Worm (Caenorhabditis elegans) whole organism, young adult: ENCODE measurements around the gene glb-17.

Experiments used
- F22D6.2 ChIP-seq: sonication (generic microtip); optimal IDR thresholded peaks from 2 replicates; lab custom pipeline; 2016; ENCODE audit warnings: mild to moderate bottlenecking, missing genetic modification characterization, missing compliant biosample characterization
- F37B4.10 ChIP-seq: fragments of 200-800 bp; sonication (Bioruptor generic); IDR thresholded peaks from 2 replicates; pipeline ENCODE4 v1.3.6; 2022; ENCODE audit warnings: missing genetic modification characterization, missing compliant biosample characterization
- F49E8.2 ChIP-seq: sonication (generic microtip); optimal IDR thresholded peaks from 3 replicates; lab custom pipeline; 2017; ENCODE audit warnings: missing genetic modification characterization, mild to moderate bottlenecking, missing compliant biosample characterization, antibody characterized with exemption, moderate library complexity; ENCODE audit not compliant: insufficient read depth
- K12H6.12 ChIP-seq: fragments of 200-800 bp; sonication (Bioruptor generic); optimal IDR thresholded peaks from 2 replicates; lab custom pipeline; 2018; ENCODE audit warnings: mild to moderate bottlenecking, missing genetic modification characterization, missing compliant biosample characterization
- T07F8.4 ChIP-seq: sonication (generic microtip); optimal IDR thresholded peaks from 2 replicates; lab custom pipeline; 2016; ENCODE audit warnings: mild to moderate bottlenecking, missing genetic modification characterization, moderate library complexity, missing compliant biosample characterization
- T26A5.8 ChIP-seq: sonication (generic microtip); optimal IDR thresholded peaks from 2 replicates; lab custom pipeline; 2016; ENCODE audit warnings: missing genetic modification characterization, missing compliant biosample characterization
- Y53G8AR.9 ChIP-seq: fragments of 200-800 bp; sonication (Bioruptor generic); conservative IDR thresholded peaks from 2 replicates; pipeline ENCODE4 v1.3.6; 2022; ENCODE audit warnings: missing genetic modification reagents, missing genetic modification characterization, missing compliant biosample characterization
- Y95B8A.8 ChIP-seq: fragments of 200-800 bp; sonication (Bioruptor generic); IDR thresholded peaks from 2 replicates; pipeline ENCODE4 v1.3.6; 2022; ENCODE audit warnings: missing genetic modification reagents, missing genetic modification characterization, missing compliant biosample characterization
- attf-6 ChIP-seq: fragments of 200-800 bp; sonication (Bioruptor generic); IDR thresholded peaks from 2 replicates; pipeline ENCODE4 v1.3.6; 2022; ENCODE audit warnings: missing genetic modification reagents, missing genetic modification characterization, missing compliant biosample characterization
- bed-1 ChIP-seq: fragments of 200-800 bp; sonication (Bioruptor generic); IDR thresholded peaks from 2 replicates; pipeline ENCODE4 v1.3.6; 2022; ENCODE audit warnings: missing genetic modification reagents, missing genetic modification characterization, missing compliant biosample characterization
- cebp-1 ChIP-seq, 2 experiments: fragments of 200-800 bp in 1 of 2; sonication (Bioruptor generic) in 1 of 2; sonication (generic microtip) in 1 of 2; IDR thresholded peaks in 1 of 2; optimal IDR thresholded peaks in 1 of 2; 2 replicates each; pipeline versions ENCODE4 v1.3.6 to Lab custom; 2017 to 2022; ENCODE audit warnings: missing compliant biosample characterization in 2 of 2, missing genetic modification characterization in 2 of 2, mild to moderate bottlenecking in 1 of 2, missing genetic modification reagents in 1 of 2, moderate library complexity in 1 of 2
- ceh-27 ChIP-seq: fragments of 200-800 bp; sonication (Bioruptor generic); optimal IDR thresholded peaks from 2 replicates; lab custom pipeline; 2018; ENCODE audit warnings: mild to moderate bottlenecking, missing genetic modification characterization, moderate library complexity, missing compliant biosample characterization
- ceh-58 ChIP-seq: fragments of 200-800 bp; sonication (Bioruptor generic); IDR thresholded peaks from 2 replicates; pipeline ENCODE4 v1.3.6; 2022; ENCODE audit warnings: missing genetic modification characterization, missing compliant biosample characterization
- dpl-1 ChIP-seq: fragments of 150-350 bp; optimal IDR thresholded peaks from 2 replicates; lab custom pipeline; 2014; ENCODE audit warnings: missing biosample characterization, missing genetic modification reagents, missing genetic modification characterization
- egrh-3 ChIP-seq: fragments of 200-800 bp; sonication (Bioruptor generic); IDR thresholded peaks from 2 replicates; pipeline ENCODE4 v1.3.6; 2022; ENCODE audit warnings: missing genetic modification reagents, missing genetic modification characterization, missing compliant biosample characterization
- ekl-4 ChIP-seq: fragments of 200-800 bp; sonication (Bioruptor generic); IDR thresholded peaks from 2 replicates; pipeline ENCODE4 v1.3.6; 2022; ENCODE audit warnings: missing genetic modification reagents, missing genetic modification characterization, missing compliant biosample characterization
- ets-4 ChIP-seq: fragments of 200-800 bp; sonication (Bioruptor generic); optimal IDR thresholded peaks from 2 replicates; lab custom pipeline; 2018; ENCODE audit warnings: mild to moderate bottlenecking, missing genetic modification characterization, missing compliant biosample characterization
- him-1 ChIP-seq: sonication (generic microtip); optimal IDR thresholded peaks from 2 replicates; lab custom pipeline; 2016; ENCODE audit warnings: missing genotype, missing genetic modification reagents, missing genetic modification characterization, missing compliant biosample characterization
- hlh-26 ChIP-seq: fragments of 200-800 bp; sonication (Bioruptor generic); conservative IDR thresholded peaks from 2 replicates; pipeline ENCODE4 v1.3.6; 2022; ENCODE audit warnings: missing genetic modification reagents, missing genetic modification characterization, missing compliant biosample characterization
- hrde-1 ChIP-seq: sonication (generic microtip); optimal IDR thresholded peaks from 2 replicates; lab custom pipeline; 2016; ENCODE audit warnings: missing genetic modification characterization, mild to moderate bottlenecking, missing compliant biosample characterization, moderate library complexity, missing genotype, missing genetic modification reagents, borderline replicate concordance
- madf-3 ChIP-seq: fragments of 200-800 bp; sonication (Bioruptor generic); IDR thresholded peaks from 2 replicates; pipeline ENCODE4 v1.3.6; 2022; ENCODE audit warnings: missing genetic modification reagents, missing genetic modification characterization, missing compliant biosample characterization
- nfya-2 ChIP-seq: fragments of 200-800 bp; sonication (Bioruptor generic); IDR thresholded peaks from 2 replicates; pipeline ENCODE4 v1.3.6; 2022; ENCODE audit warnings: missing genetic modification reagents, missing genetic modification characterization, missing compliant biosample characterization
- nhr-179 ChIP-seq: sonication (generic microtip); optimal IDR thresholded peaks from 2 replicates; lab custom pipeline; 2016; ENCODE audit warnings: mild to moderate bottlenecking, missing genetic modification characterization, missing compliant biosample characterization
- rcor-1 ChIP-seq: fragments of 200-800 bp; sonication (Bioruptor generic); IDR thresholded peaks from 2 replicates; pipeline ENCODE4 v1.3.6; 2022; ENCODE audit warnings: missing genetic modification reagents, missing genetic modification characterization, missing compliant biosample characterization
- rec-8 ChIP-seq, 2 experiments: sonication (generic microtip); optimal IDR thresholded peaks; 2 replicates each; lab custom pipeline; 2016; ENCODE audit warnings: mild to moderate bottlenecking in 2 of 2, missing genetic modification characterization in 2 of 2, missing genetic modification reagents in 2 of 2, missing genotype in 2 of 2, missing biosample characterization in 1 of 2, missing compliant biosample characterization in 1 of 2, moderate library complexity in 1 of 2
- rpc-1 ChIP-seq, 2 experiments: fragments of 150-350 bp in 1 of 2; sonication (generic microtip) in 1 of 2; optimal IDR thresholded peaks; 2 replicates each; lab custom pipeline; 2014 to 2018; ENCODE audit warnings: missing biosample characterization in 1 of 2, missing genetic modification characterization in 1 of 2, missing genetic modification reagents in 1 of 2, missing genotype in 1 of 2
- snpc-1.3 ChIP-seq: sonication (generic microtip); optimal IDR thresholded peaks from 2 replicates; lab custom pipeline; 2017; ENCODE audit warnings: missing genetic modification characterization, mild to moderate bottlenecking, missing compliant biosample characterization, antibody characterized with exemption, moderate library complexity, missing genotype, missing genetic modification reagents; ENCODE audit not compliant: insufficient read depth
- snpc-3.4 ChIP-seq: sonication (generic microtip); optimal IDR thresholded peaks from 2 replicates; lab custom pipeline; 2017; ENCODE audit warnings: missing genetic modification characterization, mild to moderate bottlenecking, missing compliant biosample characterization, antibody characterized with exemption, moderate library complexity, missing genotype, missing genetic modification reagents
- tbp1 ChIP-seq: fragments of 200-800 bp; sonication (Bioruptor generic); optimal IDR thresholded peaks from 2 replicates; lab custom pipeline; 2018; ENCODE audit warnings: mild to moderate bottlenecking, missing genetic modification characterization, missing compliant biosample characterization
- tbx-9 ChIP-seq: sonication (generic microtip); optimal IDR thresholded peaks from 2 replicates; lab custom pipeline; 2016; ENCODE audit warnings: borderline replicate concordance, missing genetic modification characterization, inconsistent platforms, missing compliant biosample characterization
- tlf-1 ChIP-seq: fragments of 200-800 bp; sonication (Bioruptor generic); optimal IDR thresholded peaks from 2 replicates; lab custom pipeline; 2018; ENCODE audit warnings: mild to moderate bottlenecking, missing genetic modification characterization, missing compliant biosample characterization
- zim-3 ChIP-seq: sonication (generic microtip); optimal IDR thresholded peaks from 2 replicates; lab custom pipeline; 2017; ENCODE audit warnings: mild to moderate bottlenecking, missing genetic modification characterization, moderate library complexity, missing compliant biosample characterization

Gene glb-17

DNA sequence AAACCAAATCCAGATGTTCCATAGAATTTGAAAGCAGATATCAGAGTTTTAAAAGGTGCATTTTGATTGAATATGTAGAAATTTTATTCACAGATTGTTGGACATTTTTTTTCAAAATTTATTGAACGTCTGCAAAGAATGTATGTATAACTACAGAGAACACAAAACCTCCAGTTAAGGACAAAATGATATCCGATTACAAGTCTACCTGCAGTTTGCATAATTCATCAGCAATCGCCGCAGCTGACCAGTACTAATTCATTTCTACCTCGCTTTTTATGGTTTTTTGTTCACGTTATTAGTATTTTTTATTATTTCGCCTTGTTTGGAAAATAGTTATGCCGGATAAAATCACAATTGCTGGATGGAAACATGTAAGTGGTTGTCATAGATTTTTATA is 12.3 kb upstream of the glb-17 start, which contains the start of gene del-8:
TSS of gene del-8 (plus strand) at position 301 of the 400 bp plus-strand sequence.
- TF ChIP-seq ets-4 (GFP tag; lab: Kevin White, UChicago) (no peak), tlf-1 (GFP tag; lab: Kevin White, UChicago) (no peak), ceh-58 (GFP tag; lab: Robert Waterston, UW) (no peak), tbx-9 (tag; lab: Kevin White, UChicago) (no peak), rec-8 (tag; optimal IDR thresholded peaks at IDR 0.05; lab: Kevin White, UChicago) (no peak), bed-1 (GFP tag; lab: Robert Waterston, UW) (no peak), F49E8.2 (tag; lab: Kevin White, UChicago) (no peak), Y95B8A.8 (GFP tag; lab: Robert Waterston, UW) (no peak), zim-3 (tag; lab: Kevin White, UChicago) (no peak), hlh-26 (GFP tag; lab: Robert Waterston, UW) (no peak), ceh-27 (no peak), nfya-2 (no peak), egrh-3 (GFP tag; lab: Robert Waterston, UW) (no peak), rpc-1 (optimal IDR thresholded peaks at IDR 0.05; lab: Kevin White, UChicago) (no peak), rpc-1 (tag; optimal IDR thresholded peaks at IDR 0.05; lab: Kevin White, UChicago) (no peak), cebp-1 (GFP tag; IDR thresholded peaks at IDR 0.05; lab: Robert Waterston, UW) (no peak), cebp-1 (tag; optimal IDR thresholded peaks at IDR 0.05; lab: Kevin White, UChicago) (no peak), rcor-1 (GFP tag; lab: Robert Waterston, UW) (no peak)

DNA sequence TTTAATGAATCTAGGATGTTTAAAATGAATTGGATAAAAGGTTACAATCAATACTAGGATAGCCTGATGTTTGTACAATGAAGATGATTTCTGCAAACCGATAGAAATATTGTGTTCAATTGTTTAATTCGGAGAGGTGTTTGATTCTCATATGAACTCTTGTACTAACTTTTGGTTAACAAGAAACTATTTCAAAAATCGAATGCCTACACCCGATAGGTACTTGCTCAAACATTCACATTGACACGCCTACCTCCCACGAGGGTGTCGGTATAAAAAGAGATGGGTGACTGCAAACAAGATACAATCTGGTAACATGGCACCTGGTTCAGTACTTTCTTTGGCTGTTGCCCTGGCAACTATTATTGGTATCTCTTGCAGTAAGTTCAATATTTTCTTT is 10.8 kb upstream of the glb-17 start, which contains the start of gene gpx-3:
TSS of gene gpx-3 (plus strand) at position 301 of the 400 bp plus-strand sequence.
- no peak for TF ChIP-seq K12H6.12 (tag; lab: Kevin White, UChicago)

DNA sequence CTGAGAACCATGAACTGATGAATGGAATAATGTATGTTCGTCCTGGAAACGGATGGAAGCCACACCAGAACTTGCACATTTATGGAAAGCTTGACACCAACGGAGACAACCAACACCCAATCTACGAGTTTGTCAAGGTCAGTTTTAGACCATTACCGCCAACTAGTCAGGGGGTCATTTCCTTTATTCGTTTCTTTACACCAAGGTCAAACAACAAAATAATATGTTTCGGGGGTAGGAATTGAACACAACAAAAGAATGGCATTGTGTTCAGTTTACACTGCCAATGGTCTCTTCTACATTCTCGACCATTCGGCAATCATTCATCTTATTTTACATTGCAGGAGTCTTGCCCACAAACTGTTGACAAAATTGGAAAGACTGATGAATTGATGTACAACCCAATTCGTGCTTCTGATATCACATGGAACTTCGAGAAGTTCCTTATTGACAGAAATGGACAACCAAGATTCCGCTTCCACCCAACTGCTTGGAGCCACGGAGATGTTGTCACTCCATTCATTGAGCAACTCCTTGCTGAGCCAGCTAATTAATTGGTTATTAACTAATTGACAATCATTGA is 8.8 kb upstream of the glb-17 start:
- TF ChIP-seq zim-3 (tag; lab: Kevin White, UChicago) (no peak), F37B4.10 (no peak), nhr-179 (tag; lab: Kevin White, UChicago) (no peak), madf-3 (no peak), T26A5.8 (tag; lab: Kevin White, UChicago) (no peak), dpl-1 (GFP tag; lab: Kevin White, UChicago) (no peak), ekl-4 (GFP tag; lab: Robert Waterston, UW) (no peak), attf-6 (GFP tag; lab: Robert Waterston, UW) (no peak), ets-4 (GFP tag; lab: Kevin White, UChicago) (no peak), snpc-1.3 (tag; lab: Kevin White, UChicago) (no peak), rpc-1 (optimal IDR thresholded peaks at IDR 0.05; lab: Kevin White, UChicago) (no peak), rpc-1 (tag; optimal IDR thresholded peaks at IDR 0.05; lab: Kevin White, UChicago) (no peak), K12H6.12 (tag; lab: Kevin White, UChicago) (no peak), Y53G8AR.9 (GFP tag; lab: Robert Waterston, UW) (no peak), snpc-3.4 (tag; lab: Kevin White, UChicago) (no peak), F22D6.2 (tag; lab: Kevin White, UChicago) (no peak), tbp1 (GFP tag; lab: Kevin White, UChicago) (no peak), T07F8.4 (tag; lab: Kevin White, UChicago) (no peak), hrde-1 (tag; lab: Kevin White, UChicago) (no peak), him-1 (tag; lab: Kevin White, UChicago) (no peak)
